Worm (Caenorhabditis elegans) whole organism, L4/young adult: ENCODE data around the gene ced-5.

Source experiments
- W03F9.2 ChIP-seq: fragments of 150-350 bp; optimal IDR thresholded peaks from 2 replicates; lab custom pipeline; 2014; ENCODE audit warnings: missing biosample characterization, missing genetic modification characterization
- dao-5 ChIP-seq: sonication (generic microtip); optimal IDR thresholded peaks from 2 replicates; lab custom pipeline; 2016; ENCODE audit warnings: missing genotype, missing genetic modification characterization, moderate library complexity, missing compliant biosample characterization
- him-1 ChIP-seq: sonication (generic microtip); optimal IDR thresholded peaks from 2 replicates; lab custom pipeline; 2016; ENCODE audit warnings: missing genotype, missing genetic modification reagents, missing genetic modification characterization, missing compliant biosample characterization

DNA sequence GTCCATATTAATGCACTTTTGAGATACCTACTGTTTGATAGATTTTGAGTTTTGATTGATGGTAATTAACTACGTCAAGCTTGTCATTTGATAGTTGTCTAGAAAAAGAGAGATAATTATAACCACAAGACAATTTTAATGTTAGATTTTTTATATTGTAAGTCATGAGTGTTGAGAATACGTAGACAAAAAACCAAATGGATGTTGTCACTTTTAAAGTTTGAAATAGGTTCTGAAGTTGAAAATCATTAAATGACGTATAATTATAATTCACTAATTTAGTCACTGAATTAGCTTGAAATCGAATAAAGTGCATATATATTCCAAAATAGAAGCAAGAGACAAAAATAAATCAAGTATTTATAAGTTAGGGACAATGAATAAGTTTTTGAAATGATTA lies 46.8 kb upstream of the ced-5 start:
- TF ChIP-seq him-1 (tag; lab: Kevin White, UChicago) (no peak), dao-5 (tag; lab: Kevin White, UChicago) (no peak), W03F9.2 (tag; lab: Kevin White, UChicago) (no peak)
